Fruit fly (Drosophila melanogaster): ENCODE measurements around the gene SF2.

SF2 gene

dm6 chr3R:16305185-16305989, 36.4 kb downstream of the SF2 start, which contains the start of gene Zip89B (continued):
- no peak for TF ChIP-seq CG13624 (GFP tag; optimal IDR thresholded peaks at IDR 0.05)
- TF ChIP-seq CG8924 (tag; optimal IDR thresholded peaks at IDR 0.05) = no peak
- no peak for TF ChIP-seq mam (GFP tag; optimal IDR thresholded peaks at IDR 0.05)
- no peak for TF ChIP-seq ewg (GFP tag; optimal IDR thresholded peaks at IDR 0.05)
- TF ChIP-seq CG9932 (GFP tag; IDR thresholded peaks at IDR 0.05) = no peak
- no peak for TF ChIP-seq MESR4 (GFP tag; optimal IDR thresholded peaks at IDR 0.05)
- TF ChIP-seq HLH54F (GFP tag; optimal IDR thresholded peaks at IDR 0.05) = no peak
- TF ChIP-seq gem (tag; optimal IDR thresholded peaks at IDR 0.05) = no peak
- TF ChIP-seq TFAM (GFP tag; optimal IDR thresholded peaks at IDR 0.05) = no peak
- TF ChIP-seq CG18476 (GFP tag; optimal IDR thresholded peaks at IDR 0.05) = no peak
- no peak for TF ChIP-seq H15 (GFP tag; IDR thresholded peaks at IDR 0.05)
- TF ChIP-seq Opbp (GFP tag; IDR thresholded peaks at IDR 0.05; ENCODE audit: partially characterized antibody) = no peak
- no peak for TF ChIP-seq bowl (GFP tag; IDR thresholded peaks at IDR 0.05)
- TF ChIP-seq Awh (GFP tag; IDR thresholded peaks at IDR 0.05) = no peak
- TF ChIP-seq Myb (GFP tag; optimal IDR thresholded peaks at IDR 0.05) = peak; percentile 61
- no peak for TF ChIP-seq Hand (GFP tag; optimal IDR thresholded peaks at IDR 0.05)
- TF ChIP-seq rib (GFP tag; IDR thresholded peaks at IDR 0.05) = 0 out of 2 replicates have a peak, but pooled peaks have one; percentile 29
- no peak for TF ChIP-seq CG17359 (tag; optimal IDR thresholded peaks at IDR 0.05)
- no peak for TF ChIP-seq Atf6 (GFP tag; IDR thresholded peaks at IDR 0.05)
- TF ChIP-seq CG8290 (GFP tag; optimal IDR thresholded peaks at IDR 0.05) = peak; percentile 10
- TF ChIP-seq CG8290 (tag; optimal IDR thresholded peaks at IDR 0.05) = peak in 1 of 2 experiments; percentile 76
- peak; percentile 33; the same call in 1 of the 2 replicates for TF ChIP-seq Taf1 (GFP tag; IDR thresholded peaks at IDR 0.05)
- no peak for TF ChIP-seq CHES-1-like (GFP tag; optimal IDR thresholded peaks at IDR 0.05)
- peak; percentile 4 for TF ChIP-seq BEAF-32 (GFP tag; optimal IDR thresholded peaks at IDR 0.05)
- no peak for TF ChIP-seq jumu (GFP tag; optimal IDR thresholded peaks at IDR 0.05)
- no peak for TF ChIP-seq CG10366 (GFP tag; IDR thresholded peaks at IDR 0.05)
- TF ChIP-seq CG1603 (tag; optimal IDR thresholded peaks at IDR 0.05) = peak; percentile 34
- TF ChIP-seq ems (GFP tag; optimal IDR thresholded peaks at IDR 0.05) = no peak
- no peak for TF ChIP-seq gt (GFP tag; IDR thresholded peaks at IDR 0.05)
- no peak for TF ChIP-seq CG11247 (GFP tag; IDR thresholded peaks at IDR 0.05)
- TF ChIP-seq Ets97D (GFP tag; optimal IDR thresholded peaks at IDR 0.05) = peak; percentile 59
- no peak for TF ChIP-seq CG1529 (GFP tag; optimal IDR thresholded peaks at IDR 0.05)
- TF ChIP-seq C15 (GFP tag; IDR thresholded peaks at IDR 0.05) = 0 out of 3 replicates have a peak, but pooled peaks have one; percentile 30
- no peak for TF ChIP-seq prd (optimal IDR thresholded peaks at IDR 0.05)
- no peak for TF ChIP-seq prd (GFP tag; IDR thresholded peaks at IDR 0.05)
- no peak for TF ChIP-seq Eip74EF (GFP tag; optimal IDR thresholded peaks at IDR 0.05)
- peak; percentile 41 for TF ChIP-seq Dp (GFP tag; optimal IDR thresholded peaks at IDR 0.05)
- TF ChIP-seq CG5953 (GFP tag; IDR thresholded peaks at IDR 0.05) = no peak
- TF ChIP-seq Ssrp (tag; optimal IDR thresholded peaks at IDR 0.05) = no peak
- TF ChIP-seq CG31365 (tag; optimal IDR thresholded peaks at IDR 0.05) = peak; percentile 72
- TF ChIP-seq CG6791 (GFP tag; IDR thresholded peaks at IDR 0.05; ENCODE audit: partially characterized antibody) = no peak
- peak in 1 of 2 experiments; percentile 56 for TF ChIP-seq Pdp1 (GFP tag; optimal IDR thresholded peaks at IDR 0.05)
- TF ChIP-seq Med (GFP tag) = peak; percentile 76
- TF ChIP-seq CG13287 (GFP tag; IDR thresholded peaks at IDR 0.05; ENCODE audit: partially characterized antibody) = peak; percentile 26; the same call in 1 of the 2 replicates
- TF ChIP-seq BtbVII (GFP tag; optimal IDR thresholded peaks at IDR 0.05) = peak; percentile 53
- peak; percentile 10 for TF ChIP-seq D19B (GFP tag; optimal IDR thresholded peaks at IDR 0.05)
- TF ChIP-seq Jarid2 (GFP tag; optimal IDR thresholded peaks at IDR 0.05) = peak; percentile 91
- peak; percentile 20 for TF ChIP-seq sens (GFP tag)
- no peak for TF ChIP-seq grn (GFP tag; optimal IDR thresholded peaks at IDR 0.05)
- no peak for TF ChIP-seq knrl (GFP tag; IDR thresholded peaks at IDR 0.05; ENCODE audit: partially characterized antibody)
